Worm (Caenorhabditis elegans): ENCODE measurements around the gene Y43F8B.25.

- TF ChIP-seq ztf-23 (GFP tag; IDR thresholded peaks at IDR 0.05) (no peak), tab-1 (GFP tag; IDR thresholded peaks at IDR 0.05) (no peak), med-1 (GFP tag; optimal IDR thresholded peaks at IDR 0.05; ENCODE audit: insufficient read depth) (no peak), cog-1 (tag; optimal IDR thresholded peaks at IDR 0.05) (no peak), flt-1 (GFP tag; IDR thresholded peaks at IDR 0.05) (no peak), klf-2 (GFP tag; conservative IDR thresholded peaks at IDR 0.05) (no peak)
These were observed 13.9 kb upstream of the Y43F8B.25 start, which contains the start of gene M04C3.2 for ce11 chrV:19448805-19449204.

Data from whole organism, midembryonic.